Fruit fly (Drosophila melanogaster) whole organism, wandering third instar larva: ENCODE data around the gene Hip1.

Experiments used
- Dfd ChIP-seq: fragments of >200 bp; optimal IDR thresholded peaks from 2 replicates; lab custom pipeline; 2017; ENCODE audit warnings: missing biosample characterization, missing genetic modification characterization
- Dif ChIP-seq: fragments of 200-275, 200-300 bp; sonication (Bioruptor generic); optimal IDR thresholded peaks from 2 replicates; lab custom pipeline; 2018; ENCODE audit warnings: missing biosample characterization, missing genetic modification characterization; ENCODE audit not compliant: partially characterized antibody
- Hnf4 ChIP-seq: fragments of 200-800 bp; sonication (Bioruptor generic); optimal IDR thresholded peaks from 2 replicates; lab custom pipeline; 2016; ENCODE audit warnings: missing biosample characterization, mild to moderate bottlenecking, missing genetic modification characterization
- Mio ChIP-seq: sonication (Bioruptor generic); optimal IDR thresholded peaks from 2 replicates; lab custom pipeline; 2016; ENCODE audit warnings: missing biosample characterization, missing genetic modification characterization
- Myc ChIP-seq: fragments of >200 bp; optimal IDR thresholded peaks from 2 replicates; lab custom pipeline; 2017
- OdsH ChIP-seq: fragments of 200-800 bp; sonication (Bioruptor generic); optimal IDR thresholded peaks from 2 replicates; lab custom pipeline; 2016; ENCODE audit warnings: missing biosample characterization, mild to moderate bottlenecking, missing genetic modification characterization
- brk ChIP-seq: fragments of 200-800 bp; sonication (Bioruptor generic); optimal IDR thresholded peaks from 2 replicates; lab custom pipeline; 2016; ENCODE audit warnings: missing biosample characterization, mild to moderate bottlenecking, missing genetic modification characterization
- dl ChIP-seq, 2 experiments: fragments of 175-275, 200-275 bp in 1 of 2; fragments of 200-275 bp in 1 of 2; sonication (Bioruptor generic); optimal IDR thresholded peaks; lab custom pipeline; 2018; ENCODE audit warnings: mild to moderate bottlenecking in 2 of 2, missing biosample characterization in 2 of 2, missing genetic modification characterization in 2 of 2, moderate library complexity in 2 of 2; ENCODE audit not compliant: partially characterized antibody in 2 of 2, insufficient read depth in 1 of 2
- h ChIP-seq: fragments of 200-800 bp; sonication (Bioruptor generic); optimal IDR thresholded peaks from 3 replicates; lab custom pipeline; 2016; ENCODE audit warnings: missing biosample characterization, mild to moderate bottlenecking, missing genetic modification characterization
- lola ChIP-seq: fragments of >200 bp; optimal IDR thresholded peaks from 2 replicates; lab custom pipeline; 2017; ENCODE audit warnings: missing biosample characterization, missing genetic modification characterization
- pan ChIP-seq: fragments of >200 bp; optimal IDR thresholded peaks from 2 replicates; lab custom pipeline; 2017
- psq ChIP-seq: fragments of 200-800 bp; sonication (Bioruptor generic); optimal IDR thresholded peaks from 3 replicates; lab custom pipeline; 2017; ENCODE audit warnings: missing biosample characterization, mild to moderate bottlenecking, missing genetic modification characterization, moderate library complexity
- woc ChIP-seq: sonication (Bioruptor generic); optimal IDR thresholded peaks from 2 replicates; lab custom pipeline; 2016; ENCODE audit warnings: missing biosample characterization, mild to moderate bottlenecking, missing genetic modification characterization

dm6 chr3L:12732742-12733141 lies 40.6 kb downstream of the Hip1 start:
- TF ChIP-seq brk (GFP tag; lab: Kevin White, UChicago) (no peak), Hnf4 (GFP tag; lab: Kevin White, UChicago) (no peak), psq (GFP tag; lab: Kevin White, UChicago) (no peak), lola (GFP tag; lab: Kevin White, UChicago) (no peak), pan (lab: Kevin White, UChicago) (no peak), Dfd (GFP tag; lab: Kevin White, UChicago) (no peak), dl (GFP tag; optimal IDR thresholded peaks at IDR 0.05; lab: Kevin White, UChicago; ENCODE audit: insufficient read depth in 1 of 2, partially characterized antibody in 2 of 2) (no peak), OdsH (no peak), Mio (no peak), woc (GFP tag; lab: Kevin White, UChicago) (no peak), h (GFP tag; lab: Kevin White, UChicago) (no peak), Myc (lab: Kevin White, UChicago) (no peak), Dif (no peak)
